Fruit fly (Drosophila melanogaster): Measurements from ENCODE around the gene yip2.

yip2 gene

dm6 chr2L:9919949-9920348 is 4.9 kb downstream of the yip2 start, which contains the start of gene CG4594 (continued):
- TF ChIP-seq CG9215 (GFP tag; IDR thresholded peaks at IDR 0.05) (no peak), ewg (GFP tag; optimal IDR thresholded peaks at IDR 0.05) (no peak), CrebB (tag; optimal IDR thresholded peaks at IDR 0.05) (no peak), fd3F (GFP tag; optimal IDR thresholded peaks at IDR 0.05) (no peak), CG6683 (GFP tag; optimal IDR thresholded peaks at IDR 0.05) (no peak), CG4424 (GFP tag; optimal IDR thresholded peaks at IDR 0.05) (no peak), CG13894 (tag; optimal IDR thresholded peaks at IDR 0.05) (no peak)

dm6 chr2L:9921401-9921800 is 6.3 kb downstream of the yip2 start, which contains the start of gene CG4592:
Gene CG4592 (plus strand): TSS chr2L:9921633.
- no peak for TF ChIP-seq Fer2 (tag; optimal IDR thresholded peaks at IDR 0.05)
- TF ChIP-seq p53 (GFP tag; optimal IDR thresholded peaks at IDR 0.05), result no peak
- no peak for TF ChIP-seq disco-r (GFP tag; optimal IDR thresholded peaks at IDR 0.05)
- TF ChIP-seq CG31388 (GFP tag; optimal IDR thresholded peaks at IDR 0.05), result no peak
- TF ChIP-seq maf-S (GFP tag; optimal IDR thresholded peaks at IDR 0.05), result peak; percentile 44
- TF ChIP-seq CG12659 (GFP tag; optimal IDR thresholded peaks at IDR 0.05), result peak; percentile 63
- peak; percentile 4 for TF ChIP-seq CG12104 (GFP tag; optimal IDR thresholded peaks at IDR 0.05)
- TF ChIP-seq btn (GFP tag; optimal IDR thresholded peaks at IDR 0.05), result no peak
- TF ChIP-seq sna (GFP tag; IDR thresholded peaks at IDR 0.05; ENCODE audit: partially characterized antibody), result no peak
- TF ChIP-seq lmd (GFP tag; IDR thresholded peaks at IDR 0.05), result peak; percentile 57; the same call in 1 of the 2 replicates
- no peak for TF ChIP-seq Stat92E (GFP tag; optimal IDR thresholded peaks at IDR 0.05)
- TF ChIP-seq Bgb (GFP tag; IDR thresholded peaks at IDR 0.05; ENCODE audit: partially characterized antibody), result no peak
- no peak for TF ChIP-seq wek (GFP tag; optimal IDR thresholded peaks at IDR 0.05)
- peak; percentile 44 for TF ChIP-seq Rx (GFP tag; IDR thresholded peaks at IDR 0.05)
- TF ChIP-seq CG10979 (tag; optimal IDR thresholded peaks at IDR 0.05), result peak; percentile 73
- TF ChIP-seq CG11560 (tag; IDR thresholded peaks at IDR 0.05), result no peak
- no peak for TF ChIP-seq CG6272 (GFP tag; IDR thresholded peaks at IDR 0.05)
- no peak for TF ChIP-seq Awh (GFP tag; IDR thresholded peaks at IDR 0.05)
- no peak for TF ChIP-seq CG7357 (GFP tag; IDR thresholded peaks at IDR 0.05)
- no peak for TF ChIP-seq NC2α (GFP tag; optimal IDR thresholded peaks at IDR 0.05)
- no peak for TF ChIP-seq CG2889 (GFP tag; IDR thresholded peaks at IDR 0.05)
- TF ChIP-seq CG10267 (tag; optimal IDR thresholded peaks at IDR 0.05), result peak; percentile 50
- peak; percentile 48 for TF ChIP-seq CG5245 (GFP tag; optimal IDR thresholded peaks at IDR 0.05)
- no peak for TF ChIP-seq Gsc (GFP tag; IDR thresholded peaks at IDR 0.05)
- TF ChIP-seq CG8765 (GFP tag; IDR thresholded peaks at IDR 0.05), result no peak
- no peak for TF ChIP-seq CG2202 (tag; optimal IDR thresholded peaks at IDR 0.05)
- TF ChIP-seq CG8478 (optimal IDR thresholded peaks at IDR 0.05), result no peak
- peak; percentile 30 for TF ChIP-seq az2 (GFP tag; optimal IDR thresholded peaks at IDR 0.05)
- no peak for TF ChIP-seq CG11723 (GFP tag; optimal IDR thresholded peaks at IDR 0.05)
- TF ChIP-seq eyg (GFP tag; optimal IDR thresholded peaks at IDR 0.05), result no peak
- TF ChIP-seq CG6813 (GFP tag; optimal IDR thresholded peaks at IDR 0.05), result peak; percentile 17
- no peak for TF ChIP-seq CG18764 (GFP tag; optimal IDR thresholded peaks at IDR 0.05)
- TF ChIP-seq sens-2 (GFP tag; IDR thresholded peaks at IDR 0.05), result no peak
- no peak for TF ChIP-seq Sry-δ (GFP tag; optimal IDR thresholded peaks at IDR 0.05)
- no peak for TF ChIP-seq CG17186 (GFP tag; optimal IDR thresholded peaks at IDR 0.05)
- TF ChIP-seq CG12942 (GFP tag; optimal IDR thresholded peaks at IDR 0.05), result peak; percentile 29
- TF ChIP-seq CG4707 (GFP tag; optimal IDR thresholded peaks at IDR 0.05), result no peak
- peak; percentile 31 for TF ChIP-seq Side (GFP tag; optimal IDR thresholded peaks at IDR 0.05)
- TF ChIP-seq CG6854 (GFP tag; optimal IDR thresholded peaks at IDR 0.05), result peak; percentile 46
- peak; percentile 40; the same call in 1 of the 2 replicates for TF ChIP-seq CG13287 (GFP tag; IDR thresholded peaks at IDR 0.05; ENCODE audit: partially characterized antibody)
- no peak for TF ChIP-seq repo (GFP tag; optimal IDR thresholded peaks at IDR 0.05)
- no peak for TF ChIP-seq yki (optimal IDR thresholded peaks at IDR 0.05)
- TF ChIP-seq caup (GFP tag; optimal IDR thresholded peaks at IDR 0.05; ENCODE audit: severe bottlenecking), result peak; percentile 66
- no peak for TF ChIP-seq CG17568 (GFP tag; optimal IDR thresholded peaks at IDR 0.05)

Measured in whole organism, embryonic.